Fruit fly (Drosophila melanogaster) whole organism, adult: ENCODE measurements around the gene CG34132.

ENCODE experiments used
- CG11617 ChIP-seq: fragments of 200-800 bp; sonication (Bioruptor generic); optimal IDR thresholded peaks from 2 replicates; lab custom pipeline; 2017; ENCODE audit warnings: mild to moderate bottlenecking, missing biosample characterization, missing genetic modification reagents, missing genetic modification characterization
- CG12768 ChIP-seq: fragments of 200-800 bp; sonication (Bioruptor generic); optimal IDR thresholded peaks from 2 replicates; lab custom pipeline; 2017; ENCODE audit warnings: missing biosample characterization, missing genetic modification characterization, mild to moderate bottlenecking, moderate library complexity, missing genetic modification reagents
- CG1620 ChIP-seq: fragments of 200-800 bp; sonication (Bioruptor generic); optimal IDR thresholded peaks from 2 replicates; lab custom pipeline; 2016; ENCODE audit warnings: missing biosample characterization, missing genetic modification characterization
- CG7045 ChIP-seq: fragments of 200-800 bp; sonication (Bioruptor generic); optimal IDR thresholded peaks from 2 replicates; lab custom pipeline; 2017; ENCODE audit warnings: missing biosample characterization, mild to moderate bottlenecking, missing genetic modification characterization
- CG7101 ChIP-seq: fragments of 200-800 bp; sonication (Bioruptor generic); optimal IDR thresholded peaks from 2 replicates; lab custom pipeline; 2018; ENCODE audit warnings: missing biosample characterization, mild to moderate bottlenecking, missing genetic modification characterization, moderate library complexity
- Clk ChIP-seq: fragments of 200-800 bp; sonication (Bioruptor generic); optimal IDR thresholded peaks from 2 replicates; lab custom pipeline; 2017; ENCODE audit warnings: missing biosample characterization, missing genetic modification characterization
- Crg-1 ChIP-seq: fragments of 200-800 bp; sonication (Bioruptor generic); optimal IDR thresholded peaks from 2 replicates; lab custom pipeline; 2016; ENCODE audit warnings: missing biosample characterization, missing genetic modification characterization
- Hr96 ChIP-seq: fragments of 200-800 bp; sonication (Bioruptor generic); optimal IDR thresholded peaks from 2 replicates; lab custom pipeline; 2016; ENCODE audit warnings: missing biosample characterization, missing genetic modification characterization
- cnc ChIP-seq, 2 experiments: fragments of >200 bp; optimal IDR thresholded peaks; 2 replicates each; lab custom pipeline; 2017
- pad ChIP-seq: fragments of 200-800 bp; sonication (Bioruptor generic); optimal IDR thresholded peaks from 3 replicates; lab custom pipeline; 2017; ENCODE audit warnings: missing biosample characterization, missing genetic modification characterization, mild to moderate bottlenecking, moderate library complexity, missing genetic modification reagents
- tj ChIP-seq: fragments of 200-800 bp; sonication (Bioruptor generic); optimal IDR thresholded peaks from 3 replicates; lab custom pipeline; 2017; ENCODE audit warnings: missing biosample characterization, mild to moderate bottlenecking, missing genetic modification characterization, moderate library complexity
- toe ChIP-seq: fragments of 200-800 bp; sonication (Bioruptor generic); optimal IDR thresholded peaks from 2 replicates; lab custom pipeline; 2016; ENCODE audit warnings: missing biosample characterization, missing genetic modification characterization

DNA sequence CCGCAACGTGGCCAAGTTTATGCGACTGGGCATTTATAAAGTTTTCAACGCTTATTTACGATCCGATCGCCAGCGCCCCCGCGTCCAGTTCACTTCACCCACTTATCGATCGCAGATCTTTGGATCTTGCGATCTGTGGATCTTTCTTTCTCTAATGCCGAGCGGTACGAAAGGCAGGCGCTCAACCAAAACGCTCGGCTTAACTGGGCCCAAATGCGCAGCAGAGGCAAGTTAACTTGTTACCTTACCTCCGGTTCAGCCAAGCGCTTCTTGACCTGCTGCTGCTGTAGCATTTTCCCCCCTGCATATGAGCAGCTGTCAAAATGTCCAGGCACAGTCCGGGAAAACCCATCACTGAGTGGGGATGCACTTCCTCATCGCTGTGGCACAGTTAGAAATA lies 36.8 kb downstream of the CG34132 start:
- TF ChIP-seq pad (GFP tag; lab: Kevin White, UChicago) (no peak), toe (no peak), Clk (no peak), CG1620 (GFP tag; lab: Kevin White, UChicago) (no peak), CG7045 (GFP tag; lab: Kevin White, UChicago) (no peak), tj (no peak), cnc (optimal IDR thresholded peaks at IDR 0.05; lab: Kevin White, UChicago) (no peak), Crg-1 (no peak), CG11617 (GFP tag; lab: Kevin White, UChicago) (no peak), CG7101 (tag; lab: Kevin White, UChicago) (no peak), CG12768 (no peak), Hr96 (GFP tag; lab: Kevin White, UChicago) (no peak)
